Worm (Caenorhabditis elegans): ENCODE measurements around the gene znf-474.
A peak's percentile ranks its signal among the peaks of the same experiment; 100 is the strongest.

znf-474 gene

ce11 chrX:12198298-12198697 is 48.6 kb downstream of the znf-474 start:
- TF ChIP-seq lin-26 (GFP tag; IDR thresholded peaks at IDR 0.05) (no peak), tbx-9 (tag; optimal IDR thresholded peaks at IDR 0.05; ENCODE audit: borderline replicate concordance) (no peak), zfh-2 (GFP tag; conservative IDR thresholded peaks at IDR 0.05) (no peak), atf-7 (tag; optimal IDR thresholded peaks at IDR 0.05) (no peak), cebp-2 (GFP tag; IDR thresholded peaks at IDR 0.05) (no peak), lir-1 (GFP tag; conservative IDR thresholded peaks at IDR 0.05) (no peak), B0336.3 (GFP tag; IDR thresholded peaks at IDR 0.05) (no peak), dpl-1 (GFP tag; optimal IDR thresholded peaks at IDR 0.05) (no peak), C06A6.2 (GFP tag; conservative IDR thresholded peaks at IDR 0.05) (no peak), nhr-179 (tag; optimal IDR thresholded peaks at IDR 0.05) (no peak), him-1 (tag; optimal IDR thresholded peaks at IDR 0.05) (no peak), D2030.7 (GFP tag; IDR thresholded peaks at IDR 0.05) (no peak), Y56A3A.18 (GFP tag; IDR thresholded peaks at IDR 0.05) (no peak), mxl-1 (tag; optimal IDR thresholded peaks at IDR 0.05) (no peak), madf-6 (GFP tag; IDR thresholded peaks at IDR 0.05) (no peak), ztf-22 (GFP tag; optimal IDR thresholded peaks at IDR 0.05) (no peak), mcd-1 (GFP tag; IDR thresholded peaks at IDR 0.05) (no peak), F10E7.11 (tag; optimal IDR thresholded peaks at IDR 0.05) (no peak), B0035.1 (tag; optimal IDR thresholded peaks at IDR 0.05) (no peak), egrh-3 (GFP tag; IDR thresholded peaks at IDR 0.05) (no peak)

DNA sequence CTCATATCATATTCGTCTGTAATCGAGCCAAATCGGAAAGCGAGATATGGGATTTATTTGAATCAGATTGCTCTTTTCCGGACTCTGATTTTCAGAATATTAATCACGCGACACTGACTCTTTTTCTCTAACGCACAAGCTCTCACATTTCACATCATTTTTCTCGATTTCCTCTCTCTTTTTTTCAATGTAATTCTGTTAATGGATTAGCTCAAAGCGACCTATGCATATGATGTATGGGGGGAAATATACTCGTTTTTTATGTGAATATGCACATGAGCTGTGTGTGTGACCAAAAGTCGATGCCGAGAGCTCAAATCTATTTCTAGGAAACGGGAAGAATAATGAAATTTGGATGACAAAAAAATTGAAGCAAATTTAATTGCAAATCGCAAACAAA is 50.9 kb downstream of the znf-474 start:
- TF ChIP-seq F52B5.7 (tag; optimal IDR thresholded peaks at IDR 0.05) (no peak), K12H6.12 (tag; optimal IDR thresholded peaks at IDR 0.05) (peak; percentile 16)

All from whole organism, young adult.